Fruit fly (Drosophila melanogaster) whole organism, embryonic: ENCODE data around the gene CG14960.

Experiments used
- Abd-B ChIP-seq: fragments of 200-800 bp; sonication (Bioruptor generic); optimal IDR thresholded peaks from 2 replicates; lab custom pipeline; 2018; ENCODE audit warnings: missing biosample characterization, mild to moderate bottlenecking, missing genetic modification characterization, moderate library complexity
- Atf-2 ChIP-seq: fragments of 200-800 bp; sonication (Bioruptor generic); optimal IDR thresholded peaks from 2 replicates; lab custom pipeline; 2016; ENCODE audit warnings: missing biosample characterization, missing genetic modification characterization
- Awh ChIP-seq: fragments of 200-800 bp; sonication (Bioruptor generic); IDR thresholded peaks from 2 replicates; pipeline ENCODE4, ENCODE4 v1.3.6; 2022; ENCODE audit warnings: missing biosample characterization, missing genetic modification characterization
- B-H2 ChIP-seq: fragments of 200-800 bp; sonication (Bioruptor generic); optimal IDR thresholded peaks from 2 replicates; lab custom pipeline; 2018; ENCODE audit warnings: missing biosample characterization, mild to moderate bottlenecking, missing genetic modification characterization
- C15 ChIP-seq: fragments of 200-800 bp; sonication (Bioruptor generic); IDR thresholded peaks from 3 replicates; pipeline ENCODE4 v1.3.6; 2022; ENCODE audit warnings: missing biosample characterization, missing genetic modification characterization
- CG10209 ChIP-seq: fragments of 200-800 bp; sonication (Bioruptor generic); optimal IDR thresholded peaks from 3 replicates; lab custom pipeline; 2017; ENCODE audit warnings: missing biosample characterization, mild to moderate bottlenecking, missing genetic modification characterization, missing genetic modification reagents
- CG10959 ChIP-seq: fragments of 200-800 bp; sonication (Bioruptor generic); IDR thresholded peaks from 2 replicates; pipeline ENCODE4 v1.3.6; 2022; ENCODE audit warnings: missing biosample characterization, missing genetic modification characterization
- CG11723 ChIP-seq: fragments of 200-800 bp; sonication (Bioruptor generic); optimal IDR thresholded peaks from 2 replicates; lab custom pipeline; 2017; ENCODE audit warnings: missing biosample characterization, mild to moderate bottlenecking, missing genetic modification characterization
- CG15601 ChIP-seq: fragments of 200-800 bp; sonication (Bioruptor generic); optimal IDR thresholded peaks from 3 replicates; lab custom pipeline; 2019; ENCODE audit warnings: missing biosample characterization, mild to moderate bottlenecking, missing genetic modification characterization, moderate library complexity
- CG17328 ChIP-seq: fragments of 200-800 bp; sonication (Bioruptor generic); IDR thresholded peaks from 2 replicates; pipeline ENCODE4 v1.3.6; 2022; ENCODE audit warnings: missing biosample characterization, missing genetic modification characterization
- CG17612 ChIP-seq: fragments of 200-800 bp; sonication (Bioruptor generic); IDR thresholded peaks from 2 replicates; pipeline ENCODE4 v1.3.6; 2022; ENCODE audit warnings: missing biosample characterization, missing genetic modification characterization
- CG18764 ChIP-seq: fragments of 200-800 bp; sonication (Bioruptor generic); optimal IDR thresholded peaks from 3 replicates; lab custom pipeline; 2016; ENCODE audit warnings: missing biosample characterization, missing genetic modification characterization
- CG2116 ChIP-seq: fragments of 200-800 bp; sonication (Bioruptor generic); optimal IDR thresholded peaks from 3 replicates; lab custom pipeline; 2018; ENCODE audit warnings: missing biosample characterization, mild to moderate bottlenecking, missing genetic modification characterization
- CG2678 ChIP-seq: fragments of 200-800 bp; sonication (Bioruptor generic); optimal IDR thresholded peaks from 3 replicates; lab custom pipeline; 2019; ENCODE audit warnings: missing biosample characterization, mild to moderate bottlenecking, missing genetic modification characterization, moderate library complexity
- CG4328 ChIP-seq: fragments of 200-800 bp; sonication (Bioruptor generic); optimal IDR thresholded peaks from 3 replicates; lab custom pipeline; 2017; ENCODE audit warnings: missing biosample characterization, missing genetic modification reagents, missing genetic modification characterization
- CG6654 ChIP-seq: fragments of 200-800 bp; sonication (Bioruptor generic); optimal IDR thresholded peaks from 2 replicates; lab custom pipeline; 2017; ENCODE audit warnings: missing biosample characterization, mild to moderate bottlenecking, missing genetic modification characterization
- CG7372 ChIP-seq: fragments of 200-800 bp; sonication (Bioruptor generic); IDR thresholded peaks from 2 replicates; pipeline ENCODE4 v1.3.6; 2022; ENCODE audit warnings: missing biosample characterization, missing genetic modification characterization
- CG9727 ChIP-seq: fragments of 200-800 bp; sonication (Bioruptor generic); optimal IDR thresholded peaks from 3 replicates; lab custom pipeline; 2017; ENCODE audit warnings: missing biosample characterization, mild to moderate bottlenecking, missing genetic modification characterization
- D ChIP-seq, 2 experiments: fragments of 200-800 bp in 1 of 2; fragments of >200 bp in 1 of 2; sonication (Bioruptor generic) in 1 of 2; optimal IDR thresholded peaks; 2 replicates in 1 of 2; 3 replicates in 1 of 2; lab custom pipeline; 2017; ENCODE audit warnings: mild to moderate bottlenecking in 1 of 2, missing biosample characterization in 1 of 2, missing genetic modification characterization in 1 of 2, missing genetic modification reagents in 1 of 2
- Dad ChIP-seq: fragments of 200-800 bp; sonication (Bioruptor generic); optimal IDR thresholded peaks from 3 replicates; lab custom pipeline; 2016; ENCODE audit warnings: missing biosample characterization, missing genetic modification characterization
- Eip74EF ChIP-seq, 2 experiments: fragments of 200-800 bp in 1 of 2; fragments of >200 bp in 1 of 2; sonication (Bioruptor generic) in 1 of 2; optimal IDR thresholded peaks; 2 replicates each; lab custom pipeline; 2017 to 2019; ENCODE audit warnings: missing biosample characterization in 2 of 2, missing genetic modification characterization in 2 of 2, mild to moderate bottlenecking in 1 of 2, moderate library complexity in 1 of 2
- HmgD ChIP-seq: fragments of 200-800 bp; sonication (Bioruptor generic); optimal IDR thresholded peaks from 3 replicates; lab custom pipeline; 2016; ENCODE audit warnings: missing biosample characterization, missing genetic modification characterization
- Hmx ChIP-seq: fragments of 200-800 bp; sonication (Bioruptor generic); optimal IDR thresholded peaks from 2 replicates; lab custom pipeline; 2016; ENCODE audit warnings: missing biosample characterization, missing genetic modification characterization
- MTF-1 ChIP-seq: fragments of 200-800 bp; sonication (Bioruptor generic); optimal IDR thresholded peaks from 2 replicates; lab custom pipeline; 2018; ENCODE audit warnings: missing biosample characterization, mild to moderate bottlenecking, missing genetic modification characterization, borderline replicate concordance
- Ptx1 ChIP-seq: fragments of 200-800 bp; sonication (Bioruptor generic); IDR thresholded peaks from 2 replicates; pipeline ENCODE4 v1.3.6; 2022; ENCODE audit warnings: missing biosample characterization, missing genetic modification characterization
- Ravus ChIP-seq: fragments of 200-800 bp; sonication (Bioruptor generic); IDR thresholded peaks from 2 replicates; pipeline ENCODE4 v1.3.6; 2022; ENCODE audit warnings: missing biosample characterization, missing genetic modification characterization
- Spps ChIP-seq: fragments of 200-800 bp; sonication (Bioruptor generic); optimal IDR thresholded peaks from 2 replicates; lab custom pipeline; 2018; ENCODE audit warnings: missing biosample characterization, mild to moderate bottlenecking, missing genetic modification characterization
- Stat92E ChIP-seq, 3 experiments: fragments of >200 bp in 2 of 3; fragments of 200-800 bp in 1 of 3; sonication (Bioruptor generic) in 1 of 3; optimal IDR thresholded peaks; 2 replicates each; lab custom pipeline; 2017 to 2019; ENCODE audit warnings: missing biosample characterization in 3 of 3, missing genetic modification characterization in 3 of 3, mild to moderate bottlenecking in 1 of 3, moderate library complexity in 1 of 3
- ac ChIP-seq: fragments of 200-800 bp; sonication (Bioruptor generic); optimal IDR thresholded peaks from 3 replicates; lab custom pipeline; 2017; ENCODE audit warnings: missing biosample characterization, mild to moderate bottlenecking, missing genetic modification characterization
- ase ChIP-seq: fragments of 200-800 bp; sonication (Bioruptor generic); IDR thresholded peaks from 3 replicates; pipeline ENCODE4 v1.3.6; 2022; ENCODE audit warnings: missing biosample characterization, missing genetic modification characterization
- ato ChIP-seq: fragments of 200-800 bp; sonication (Bioruptor generic); IDR thresholded peaks from 2 replicates; pipeline ENCODE4 v1.3.6; 2022; ENCODE audit warnings: missing biosample characterization, missing genetic modification characterization; ENCODE audit not compliant: partially characterized antibody
- cas ChIP-seq: fragments of 200-800 bp; sonication (Bioruptor generic); IDR thresholded peaks from 2 replicates; pipeline ENCODE4 v1.3.6; 2022; ENCODE audit warnings: missing biosample characterization, missing genetic modification characterization
- cato ChIP-seq: fragments of 200-800 bp; sonication (Bioruptor generic); optimal IDR thresholded peaks from 2 replicates; lab custom pipeline; 2016; ENCODE audit warnings: missing biosample characterization, missing genetic modification characterization, borderline replicate concordance
- crp ChIP-seq, 2 experiments: fragments of 200-800 bp; sonication (Bioruptor generic); optimal IDR thresholded peaks; 2 replicates in 1 of 2; 3 replicates in 1 of 2; lab custom pipeline; 2017; ENCODE audit warnings: missing biosample characterization in 2 of 2, missing genetic modification characterization in 2 of 2, mild to moderate bottlenecking in 1 of 2, moderate library complexity in 1 of 2
- dmrt11E ChIP-seq: fragments of 200-800 bp; sonication (Bioruptor generic); optimal IDR thresholded peaks from 3 replicates; lab custom pipeline; 2018; ENCODE audit warnings: missing biosample characterization, mild to moderate bottlenecking, missing genetic modification characterization, moderate library complexity
- ewg ChIP-seq: fragments of 200-800 bp; sonication (Bioruptor generic); optimal IDR thresholded peaks from 3 replicates; lab custom pipeline; 2017; ENCODE audit warnings: mild to moderate bottlenecking, missing biosample characterization, missing genetic modification reagents, missing genetic modification characterization
- fu2 ChIP-seq: fragments of 200-800 bp; sonication (Bioruptor generic); optimal IDR thresholded peaks from 2 replicates; lab custom pipeline; 2016; ENCODE audit warnings: missing biosample characterization, missing genetic modification characterization
- hb ChIP-seq: fragments of 200-800 bp; sonication (Bioruptor generic); IDR thresholded peaks from 3 replicates; pipeline ENCODE4 v1.3.6; 2022; ENCODE audit warnings: missing biosample characterization, missing genetic modification characterization; ENCODE audit not compliant: partially characterized antibody
- kay ChIP-seq: fragments of 200-800 bp; sonication (Bioruptor generic); optimal IDR thresholded peaks from 2 replicates; lab custom pipeline; 2016; ENCODE audit warnings: missing biosample characterization, missing genetic modification characterization
- lilli ChIP-seq: fragments of 200-800 bp; sonication (Bioruptor generic); optimal IDR thresholded peaks from 3 replicates; lab custom pipeline; 2016; ENCODE audit warnings: missing biosample characterization, missing genetic modification characterization
- pfk ChIP-seq: fragments of 200-800 bp; sonication (Bioruptor generic); optimal IDR thresholded peaks from 2 replicates; lab custom pipeline; 2018; ENCODE audit warnings: missing biosample characterization, mild to moderate bottlenecking, missing genetic modification characterization, moderate library complexity
- pho ChIP-seq: fragments of 200-800 bp; sonication (Bioruptor generic); optimal IDR thresholded peaks from 2 replicates; lab custom pipeline; 2016; ENCODE audit warnings: missing biosample characterization, missing genetic modification characterization
- psq ChIP-seq: fragments of 200-800 bp; sonication (Bioruptor generic); optimal IDR thresholded peaks from 2 replicates; lab custom pipeline; 2017; ENCODE audit warnings: missing biosample characterization, missing genetic modification characterization
- pum ChIP-seq: fragments of 200-800 bp; sonication (Bioruptor generic); optimal IDR thresholded peaks from 2 replicates; lab custom pipeline; 2016; ENCODE audit warnings: missing biosample characterization, missing genetic modification characterization
- ranshi ChIP-seq: fragments of 200-800 bp; sonication (Bioruptor generic); IDR thresholded peaks from 2 replicates; pipeline ENCODE4 v1.3.6; 2022; ENCODE audit warnings: missing biosample characterization, missing genetic modification characterization
- salm ChIP-seq: fragments of 200-800 bp; sonication (Bioruptor generic); optimal IDR thresholded peaks from 2 replicates; lab custom pipeline; 2018; ENCODE audit warnings: missing biosample characterization, mild to moderate bottlenecking, missing genetic modification characterization
- stwl ChIP-seq: fragments of 200-800 bp; sonication (Bioruptor generic); optimal IDR thresholded peaks from 3 replicates; lab custom pipeline; 2018; ENCODE audit warnings: missing biosample characterization, mild to moderate bottlenecking, missing genetic modification characterization, moderate library complexity
- trem ChIP-seq: fragments of 200-800 bp; optimal IDR thresholded peaks from 3 replicates; lab custom pipeline; 2019; ENCODE audit warnings: missing biosample characterization, mild to moderate bottlenecking, missing genetic modification characterization, moderate library complexity
- vnd ChIP-seq: fragments of 200-800 bp; sonication (Bioruptor generic); IDR thresholded peaks from 3 replicates; pipeline ENCODE4 v1.3.6; 2022; ENCODE audit warnings: missing biosample characterization, missing genetic modification characterization; ENCODE audit not compliant: partially characterized antibody
- zen2 ChIP-seq: fragments of 200-800 bp; sonication (Bioruptor generic); IDR thresholded peaks from 3 replicates; pipeline ENCODE4 v1.3.6; 2022; ENCODE audit warnings: missing biosample characterization, missing genetic modification characterization; ENCODE audit not compliant: partially characterized antibody

The CG14960 gene

DNA sequence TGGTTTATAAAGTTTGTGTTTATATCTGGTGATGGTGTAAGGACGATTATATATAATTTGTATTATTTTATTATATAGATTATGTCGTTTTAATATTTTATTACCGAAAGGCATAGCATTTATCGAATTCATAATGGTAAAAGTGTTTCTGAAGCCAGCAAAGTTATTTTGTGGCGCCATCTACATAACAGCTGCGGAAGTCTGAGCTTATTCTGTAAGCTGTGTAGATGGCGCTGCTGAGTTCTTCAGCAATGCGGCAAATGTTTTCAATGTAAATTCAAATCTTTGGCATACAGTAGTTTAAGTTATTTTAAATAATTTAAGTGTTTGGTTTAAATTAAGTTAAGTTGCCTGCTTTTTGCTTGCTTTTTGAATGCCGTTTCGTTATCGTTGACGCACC, 17.6 kb downstream of the CG14960 start (continued):
- no peak for TF ChIP-seq CG4328 (GFP tag; lab: Kevin White, UChicago)
- TF ChIP-seq Ravus (GFP tag; lab: Robert Waterston, UW), result no peak
- TF ChIP-seq CG10959 (GFP tag; lab: Robert Waterston, UW), result peak; percentile 44
- no peak for TF ChIP-seq C15 (GFP tag; lab: Robert Waterston, UW)
- TF ChIP-seq pfk (GFP tag; lab: Kevin White, UChicago), result no peak
- TF ChIP-seq CG11723 (GFP tag; lab: Kevin White, UChicago), result no peak
- no peak for TF ChIP-seq pho (GFP tag; lab: Kevin White, UChicago)
- no peak for TF ChIP-seq Abd-B
- no peak for TF ChIP-seq CG15601
- TF ChIP-seq ato (GFP tag; lab: Robert Waterston, UW), result no peak
- TF ChIP-seq hb (GFP tag; lab: Robert Waterston, UW), result no peak
- no peak for TF ChIP-seq ac (GFP tag; lab: Kevin White, UChicago)
- no peak for TF ChIP-seq zen2 (GFP tag; lab: Robert Waterston, UW)
- TF ChIP-seq Eip74EF (GFP tag; optimal IDR thresholded peaks at IDR 0.05; lab: Kevin White, UChicago), result no peak
- TF ChIP-seq Ptx1, result peak; percentile 60
- no peak for TF ChIP-seq CG2678 (tag; lab: Kevin White, UChicago)
- peak; percentile 32 for TF ChIP-seq MTF-1 (GFP tag; lab: Kevin White, UChicago)
- TF ChIP-seq fu2 (GFP tag; lab: Kevin White, UChicago), result no peak
- TF ChIP-seq Stat92E (GFP tag; optimal IDR thresholded peaks at IDR 0.05; lab: Kevin White, UChicago), result no peak
- TF ChIP-seq cato (GFP tag; lab: Kevin White, UChicago), result no peak
- TF ChIP-seq pum (GFP tag; lab: Kevin White, UChicago), result no peak
- TF ChIP-seq D (optimal IDR thresholded peaks at IDR 0.05; lab: Kevin White, UChicago), result no peak
- TF ChIP-seq D (GFP tag; optimal IDR thresholded peaks at IDR 0.05; lab: Kevin White, UChicago), result no peak
- TF ChIP-seq lilli (GFP tag; lab: Kevin White, UChicago), result no peak
- TF ChIP-seq CG7372 (GFP tag; lab: Robert Waterston, UW), result peak; percentile 37; the same call in 1 of the 2 replicates
- no peak for TF ChIP-seq trem (tag; lab: Kevin White, UChicago)
- TF ChIP-seq Spps (tag; lab: Kevin White, UChicago), result no peak
- peak; percentile 74 for TF ChIP-seq stwl (tag; lab: Kevin White, UChicago)
- TF ChIP-seq psq (GFP tag; lab: Kevin White, UChicago), result no peak
- peak; percentile 12 for TF ChIP-seq CG18764
- TF ChIP-seq Dad, result no peak
- no peak for TF ChIP-seq B-H2
- no peak for TF ChIP-seq crp (GFP tag; optimal IDR thresholded peaks at IDR 0.05; lab: Kevin White, UChicago)
- no peak for TF ChIP-seq ranshi (GFP tag; lab: Robert Waterston, UW)
- no peak for TF ChIP-seq kay (GFP tag; lab: Kevin White, UChicago)
- TF ChIP-seq vnd, result no peak
- no peak for TF ChIP-seq CG17328 (GFP tag; lab: Robert Waterston, UW)
- TF ChIP-seq CG6654, result no peak
- no peak for TF ChIP-seq CG17612
- no peak for TF ChIP-seq HmgD (GFP tag; lab: Kevin White, UChicago)
- TF ChIP-seq ewg, result no peak
- TF ChIP-seq salm (tag; lab: Kevin White, UChicago), result no peak
- no peak for TF ChIP-seq Hmx (GFP tag; lab: Kevin White, UChicago)
- TF ChIP-seq CG9727, result no peak
- no peak for TF ChIP-seq cas (GFP tag; lab: Robert Waterston, UW)
- peak; percentile 57; the same call in 1 of the 3 replicates for TF ChIP-seq ase (GFP tag; lab: Robert Waterston, UW)
- TF ChIP-seq dmrt11E (tag; lab: Kevin White, UChicago), result no peak
- no peak for TF ChIP-seq CG2116
- no peak for TF ChIP-seq CG10209 (GFP tag; lab: Kevin White, UChicago)
- TF ChIP-seq Atf-2 (GFP tag; lab: Kevin White, UChicago), result no peak
- no peak for TF ChIP-seq Awh (GFP tag; lab: Robert Waterston, UW)
